Worm (Caenorhabditis elegans): ENCODE results near the gene abu-6.

The abu-6 gene

ce11 chrV:5126793-5127192 lies 34.9 kb downstream of the abu-6 start, which contains the start of gene F14F9.5:
Gene F14F9.5 (plus strand): TSS chrV:5127093.
- TF ChIP-seq nhr-76 (tag; optimal IDR thresholded peaks at IDR 0.05) (no peak), sptf-1 (tag; optimal IDR thresholded peaks at IDR 0.05) (no peak), fkh-10 (GFP tag; optimal IDR thresholded peaks at IDR 0.05) (peak; percentile 81), unc-98 (GFP tag; IDR thresholded peaks at IDR 0.05) (no peak)

- TF ChIP-seq unc-98 (GFP tag; IDR thresholded peaks at IDR 0.05) = no peak
- TF ChIP-seq hlh-4 (tag; optimal IDR thresholded peaks at IDR 0.05) = no peak
- no peak for TF ChIP-seq rnt-1 (tag; optimal IDR thresholded peaks at IDR 0.05)
- no peak for TF ChIP-seq egl-27 (tag; optimal IDR thresholded peaks at IDR 0.05)
- TF ChIP-seq egl-13 (tag; optimal IDR thresholded peaks at IDR 0.05) = no peak
- TF ChIP-seq sup-37 (GFP tag; optimal IDR thresholded peaks at IDR 0.05) = no peak
- no peak for TF ChIP-seq lin-39 (tag; optimal IDR thresholded peaks at IDR 0.05)
- TF ChIP-seq lin-14 (GFP tag; optimal IDR thresholded peaks at IDR 0.05) = no peak
- no peak for TF ChIP-seq pax-3 (tag; optimal IDR thresholded peaks at IDR 0.05)
- no peak for TF ChIP-seq blmp-1 (tag; optimal IDR thresholded peaks at IDR 0.05)
- TF ChIP-seq nhr-84 (tag; optimal IDR thresholded peaks at IDR 0.05) = no peak
- no peak for TF ChIP-seq ets-5 (GFP tag; IDR thresholded peaks at IDR 0.05)
- no peak for TF ChIP-seq aly-2 (tag; optimal IDR thresholded peaks at IDR 0.05)
- TF ChIP-seq fos-1 (tag; optimal IDR thresholded peaks at IDR 0.05) = no peak
- TF ChIP-seq swsn-7 (tag; optimal IDR thresholded peaks at IDR 0.05) = no peak
- TF ChIP-seq ztf-11 (tag; optimal IDR thresholded peaks at IDR 0.05) = no peak
- no peak for TF ChIP-seq jun-1 (tag; optimal IDR thresholded peaks at IDR 0.05)
- TF ChIP-seq ama-1 (optimal IDR thresholded peaks at IDR 0.05) = no peak
Observed at ce11 chrV:5119679-5120078, 42.0 kb downstream of the abu-6 start, which contains the start of gene sid-1. Gene sid-1 (plus strand): TSS chrV:5119970.

ce11 chrV:5119109-5119508 lies 42.6 kb downstream of the abu-6 start, which contains the start of gene C04F5.9:
Gene C04F5.9 (minus strand): TSS chrV:5119209.
- no peak for TF ChIP-seq snu-23 (GFP tag; optimal IDR thresholded peaks at IDR 0.05)
- TF ChIP-seq efl-3 (GFP tag; optimal IDR thresholded peaks at IDR 0.05) = no peak
- peak in 1 of 2 experiments; percentile 9 for TF ChIP-seq efl-1 (optimal IDR thresholded peaks at IDR 0.05)
- no peak for TF ChIP-seq efl-1 (GFP tag; optimal IDR thresholded peaks at IDR 0.05 in 1 of 2)
- peak in 1 of 2 experiments; percentile 8 for TF ChIP-seq lsy-2 (tag; optimal IDR thresholded peaks at IDR 0.05)
- no peak for TF ChIP-seq swsn-7 (tag; optimal IDR thresholded peaks at IDR 0.05)

ce11 chrV:5113654-5114053 lies 48.0 kb downstream of the abu-6 start, which contains the start of gene C04F5.8:
Gene C04F5.8 (minus strand): TSS chrV:5113754.
- no peak for TF ChIP-seq nhr-90 (tag; optimal IDR thresholded peaks at IDR 0.05; ENCODE audit: poor library complexity)
- no peak for TF ChIP-seq egl-27 (tag; optimal IDR thresholded peaks at IDR 0.05)
- TF ChIP-seq ztf-4 (tag; optimal IDR thresholded peaks at IDR 0.05) = no peak
- TF ChIP-seq zip-4 (GFP tag; optimal IDR thresholded peaks at IDR 0.05) = no peak
- no peak for TF ChIP-seq vab-15 (tag; optimal IDR thresholded peaks at IDR 0.05)
- TF ChIP-seq lin-14 (GFP tag; optimal IDR thresholded peaks at IDR 0.05) = no peak
- no peak for TF ChIP-seq mep-1 (tag; optimal IDR thresholded peaks at IDR 0.05)
- TF ChIP-seq dsc-1 (tag; optimal IDR thresholded peaks at IDR 0.05) = no peak
- no peak for TF ChIP-seq skn-1 (tag; optimal IDR thresholded peaks at IDR 0.05)

ce11 chrV:5110684-5111083 lies 51.0 kb downstream of the abu-6 start, which contains the start of gene ugt-63:
Gene ugt-63 (minus strand): TSS chrV:5110772.
- TF ChIP-seq pax-3 (tag; optimal IDR thresholded peaks at IDR 0.05) (no peak), jun-1 (tag; optimal IDR thresholded peaks at IDR 0.05) (no peak), snu-23 (GFP tag; optimal IDR thresholded peaks at IDR 0.05) (no peak), fkh-8 (tag; optimal IDR thresholded peaks at IDR 0.05) (no peak), snpc-4 (tag; optimal IDR thresholded peaks at IDR 0.05) (no peak), unc-98 (GFP tag; IDR thresholded peaks at IDR 0.05) (no peak), C04F5.9 (tag; optimal IDR thresholded peaks at IDR 0.05) (no peak), elt-3 (tag; optimal IDR thresholded peaks at IDR 0.05) (no peak), dpl-1 (GFP tag; optimal IDR thresholded peaks at IDR 0.05) (no peak), isw-1 (GFP tag; IDR thresholded peaks at IDR 0.05) (no peak), nhr-20 (tag; optimal IDR thresholded peaks at IDR 0.05) (peak; percentile 55), efl-1 (optimal IDR thresholded peaks at IDR 0.05) (no peak), efl-1 (GFP tag; optimal IDR thresholded peaks at IDR 0.05 in 1 of 2) (peak in 1 of 2 experiments; percentile 29), nhr-85 (tag) (peak; percentile 51), lin-14 (GFP tag; optimal IDR thresholded peaks at IDR 0.05) (no peak), lin-35 (GFP tag; optimal IDR thresholded peaks at IDR 0.05) (no peak)
